Fruit fly (Drosophila melanogaster): ENCODE measurements around the gene CtsK1.
A peak's percentile ranks its signal among the peaks of the same experiment; 100 is the strongest.

Gene CtsK1

dm6 chr3L:13949440-13950066 lies 44.5 kb upstream of the CtsK1 start (continued):
- TF ChIP-seq CG17612 (GFP tag; IDR thresholded peaks at IDR 0.05): no peak
- no peak for TF ChIP-seq HmgD (GFP tag; optimal IDR thresholded peaks at IDR 0.05)
- no peak for TF ChIP-seq CTCF (GFP tag; optimal IDR thresholded peaks at IDR 0.05)
- TF ChIP-seq PHDP (tag; optimal IDR thresholded peaks at IDR 0.05): no peak
- TF ChIP-seq Six4 (GFP tag; optimal IDR thresholded peaks at IDR 0.05): no peak
- TF ChIP-seq fd64A (GFP tag; optimal IDR thresholded peaks at IDR 0.05): no peak
- TF ChIP-seq Deaf1 (tag; optimal IDR thresholded peaks at IDR 0.05): no peak
- TF ChIP-seq br (optimal IDR thresholded peaks at IDR 0.05): no peak
- no peak for TF ChIP-seq Antp (GFP tag; optimal IDR thresholded peaks at IDR 0.05)
- peak; percentile 22 for TF ChIP-seq Xbp1 (GFP tag; optimal IDR thresholded peaks at IDR 0.05)
- TF ChIP-seq CG12104 (GFP tag; optimal IDR thresholded peaks at IDR 0.05): no peak
- TF ChIP-seq Dad (GFP tag; optimal IDR thresholded peaks at IDR 0.05): no peak
- TF ChIP-seq Doc3 (GFP tag; IDR thresholded peaks at IDR 0.05; ENCODE audit: partially characterized antibody): no peak
- no peak for TF ChIP-seq usp (GFP tag; optimal IDR thresholded peaks at IDR 0.05)
- TF ChIP-seq kah (GFP tag; optimal IDR thresholded peaks at IDR 0.05): no peak
- 0 out of 2 replicates have a peak, but pooled peaks have one; percentile 27 for TF ChIP-seq slbo (GFP tag; IDR thresholded peaks at IDR 0.05)
- peak; percentile 47 for TF ChIP-seq stwl (tag; optimal IDR thresholded peaks at IDR 0.05)
- TF ChIP-seq CG42726 (GFP tag; IDR thresholded peaks at IDR 0.05; ENCODE audit: partially characterized antibody): no peak
- no peak for TF ChIP-seq CG10147 (GFP tag; optimal IDR thresholded peaks at IDR 0.05)
- no peak for TF ChIP-seq Side (GFP tag; optimal IDR thresholded peaks at IDR 0.05)
- peak in 1 of 2 experiments; percentile 34 for TF ChIP-seq Hr51 (GFP tag; optimal IDR thresholded peaks at IDR 0.05)
- peak; percentile 26; the same call in 1 of the 2 replicates for TF ChIP-seq E2f2 (GFP tag; IDR thresholded peaks at IDR 0.05)
- TF ChIP-seq CG11093 (GFP tag; IDR thresholded peaks at IDR 0.05): no peak
- TF ChIP-seq CG7987 (GFP tag; optimal IDR thresholded peaks at IDR 0.05): no peak
- no peak for TF ChIP-seq H2.0 (GFP tag; IDR thresholded peaks at IDR 0.05)
- TF ChIP-seq MBD-R2 (GFP tag; IDR thresholded peaks at IDR 0.05): no peak
- no peak for TF ChIP-seq Meics (GFP tag; optimal IDR thresholded peaks at IDR 0.05)
- TF ChIP-seq Fer3 (tag; optimal IDR thresholded peaks at IDR 0.05): no peak
- TF ChIP-seq nerfin-2 (GFP tag; IDR thresholded peaks at IDR 0.05; ENCODE audit: partially characterized antibody): no peak
- peak; percentile 47 for TF ChIP-seq cg (GFP tag; optimal IDR thresholded peaks at IDR 0.05)
- no peak for TF ChIP-seq NK7.1 (GFP tag; optimal IDR thresholded peaks at IDR 0.05)
- no peak for TF ChIP-seq Adf1 (GFP tag; IDR thresholded peaks at IDR 0.05)
- no peak for TF ChIP-seq tx (GFP tag; optimal IDR thresholded peaks at IDR 0.05)
- TF ChIP-seq Asciz (GFP tag; optimal IDR thresholded peaks at IDR 0.05): no peak
- TF ChIP-seq grn (GFP tag; optimal IDR thresholded peaks at IDR 0.05): no peak
- TF ChIP-seq Elba2 (GFP tag; optimal IDR thresholded peaks at IDR 0.05): peak; percentile 16
- no peak for TF ChIP-seq ATbp (GFP tag; optimal IDR thresholded peaks at IDR 0.05)
- TF ChIP-seq jigr1 (GFP tag; IDR thresholded peaks at IDR 0.05): no peak
- no peak for TF ChIP-seq CG15514 (GFP tag; optimal IDR thresholded peaks at IDR 0.05)
- TF ChIP-seq Bteb2 (GFP tag; optimal IDR thresholded peaks at IDR 0.05): no peak
- peak; percentile 45; the same call in 1 of the 2 replicates for TF ChIP-seq vvl (GFP tag; IDR thresholded peaks at IDR 0.05)
- TF ChIP-seq CG2678 (tag; optimal IDR thresholded peaks at IDR 0.05): no peak
- no peak for TF ChIP-seq Ssrp (tag; optimal IDR thresholded peaks at IDR 0.05)
- no peak for TF ChIP-seq Hey (tag; optimal IDR thresholded peaks at IDR 0.05)
- TF ChIP-seq crp (GFP tag; optimal IDR thresholded peaks at IDR 0.05): no peak
- peak; percentile 21 to 48 for TF ChIP-seq Trl (optimal IDR thresholded peaks at IDR 0.05)
- TF ChIP-seq Trl (GFP tag; optimal IDR thresholded peaks at IDR 0.05): no peak
- no peak for TF ChIP-seq CG10959 (GFP tag; IDR thresholded peaks at IDR 0.05)
- TF ChIP-seq ap (GFP tag; IDR thresholded peaks at IDR 0.05): no peak
- TF ChIP-seq CG18476 (GFP tag; optimal IDR thresholded peaks at IDR 0.05): no peak
- no peak for TF ChIP-seq Eip74EF (GFP tag; optimal IDR thresholded peaks at IDR 0.05)

Measured in whole organism, embryonic.